Fruit fly (Drosophila melanogaster) whole organism, embryonic: ENCODE results near the gene dlp.

Experiments
- Atf3 ChIP-seq: fragments of 200-800 bp; sonication (Bioruptor generic); optimal IDR thresholded peaks from 3 replicates; lab custom pipeline; 2016; ENCODE audit warnings: missing biosample characterization, missing genetic modification characterization
- Blimp-1 ChIP-seq: fragments of 200-800 bp; sonication (Bioruptor generic); optimal IDR thresholded peaks from 3 replicates; lab custom pipeline; 2018; ENCODE audit warnings: missing biosample characterization, missing genetic modification characterization, mild to moderate bottlenecking, moderate library complexity, missing genetic modification reagents
- CG10366 ChIP-seq: fragments of 200-800 bp; sonication (Bioruptor generic); IDR thresholded peaks from 2 replicates; pipeline ENCODE4 v1.3.6; 2022; ENCODE audit warnings: missing biosample characterization, missing genetic modification characterization
- CG11504 ChIP-seq: fragments of 200-800 bp; sonication (Bioruptor generic); optimal IDR thresholded peaks from 3 replicates; lab custom pipeline; 2019; ENCODE audit warnings: missing biosample characterization, mild to moderate bottlenecking, missing genetic modification characterization, moderate library complexity
- CG14441 ChIP-seq: fragments of 200-800 bp; sonication (Bioruptor generic); IDR thresholded peaks from 2 replicates; pipeline ENCODE4 v1.3.6; 2022; ENCODE audit warnings: missing biosample characterization, missing genetic modification characterization
- CG2120 ChIP-seq: fragments of 200-800 bp; sonication (Bioruptor generic); optimal IDR thresholded peaks from 3 replicates; lab custom pipeline; 2016; ENCODE audit warnings: missing biosample characterization, missing genetic modification characterization
- Ptx1 ChIP-seq: fragments of 200-800 bp; sonication (Bioruptor generic); IDR thresholded peaks from 2 replicates; pipeline ENCODE4 v1.3.6; 2022; ENCODE audit warnings: missing biosample characterization, missing genetic modification characterization
- bab2 ChIP-seq: fragments of 200-800 bp; sonication (Bioruptor generic); optimal IDR thresholded peaks from 2 replicates; lab custom pipeline; 2016; ENCODE audit warnings: missing biosample characterization, missing genetic modification characterization
- jigr1 ChIP-seq: fragments of 200-800 bp; sonication (Bioruptor generic); IDR thresholded peaks from 3 replicates; pipeline ENCODE4 v1.3.6; 2022; ENCODE audit warnings: missing biosample characterization, missing genetic modification characterization
- odd ChIP-seq: fragments of 200-800 bp; sonication (Bioruptor generic); optimal IDR thresholded peaks from 2 replicates; lab custom pipeline; 2017; ENCODE audit warnings: missing biosample characterization, mild to moderate bottlenecking, missing genetic modification characterization
- ranshi ChIP-seq: fragments of 200-800 bp; sonication (Bioruptor generic); IDR thresholded peaks from 2 replicates; pipeline ENCODE4 v1.3.6; 2022; ENCODE audit warnings: missing biosample characterization, missing genetic modification characterization

DNA sequence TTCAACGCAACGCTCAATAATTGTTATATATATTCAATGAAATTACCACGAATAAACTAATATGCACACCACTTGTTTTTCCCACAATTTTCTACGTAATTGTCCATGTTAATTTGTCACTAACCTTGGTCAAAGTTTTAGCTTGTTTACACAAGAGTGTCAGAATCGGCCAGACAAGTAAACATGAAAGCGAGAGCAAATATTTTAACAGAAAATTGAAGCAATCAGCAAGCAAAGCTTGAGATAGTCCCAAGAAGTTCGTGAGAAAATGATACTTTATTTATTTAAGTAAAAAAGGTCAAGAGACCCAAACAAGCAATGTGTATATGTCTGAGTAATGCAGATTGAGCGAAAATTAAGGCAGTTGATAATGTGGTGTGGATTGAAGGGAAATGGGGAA is 75.7 kb downstream of the dlp start:
- TF ChIP-seq Atf3 (GFP tag; lab: Kevin White, UChicago): no peak
- TF ChIP-seq CG14441 (GFP tag; lab: Robert Waterston, UW): 0 out of 2 replicates have a peak, but pooled peaks have one; percentile 32
- peak; percentile 65 for TF ChIP-seq CG2120 (GFP tag; lab: Kevin White, UChicago)
- peak; percentile 64 for TF ChIP-seq Blimp-1 (GFP tag; lab: Kevin White, UChicago)
- TF ChIP-seq Ptx1: no peak
- TF ChIP-seq jigr1 (GFP tag; lab: Robert Waterston, UW): no peak
- TF ChIP-seq bab2: peak; percentile 71
- no peak; the same call in 1 of the 2 replicates for TF ChIP-seq ranshi (GFP tag; lab: Robert Waterston, UW)
- TF ChIP-seq CG10366: no peak
- TF ChIP-seq odd (GFP tag; lab: Kevin White, UChicago): peak; percentile 40
- TF ChIP-seq CG11504 (tag; lab: Kevin White, UChicago): peak; percentile 46
